Fruit fly (Drosophila melanogaster): Measurements from ENCODE around the gene CG14974.

- no peak for TF ChIP-seq CG17912 (GFP tag; optimal IDR thresholded peaks at IDR 0.05)
- TF ChIP-seq C15 (GFP tag; IDR thresholded peaks at IDR 0.05), result no peak
- TF ChIP-seq CG30020 (tag; optimal IDR thresholded peaks at IDR 0.05), result no peak
- no peak for TF ChIP-seq Vsx1 (GFP tag; optimal IDR thresholded peaks at IDR 0.05)
- no peak for TF ChIP-seq cato (GFP tag; optimal IDR thresholded peaks at IDR 0.05; ENCODE audit: borderline replicate concordance)
- TF ChIP-seq MESR4 (GFP tag; optimal IDR thresholded peaks at IDR 0.05), result no peak
- no peak for TF ChIP-seq psq (GFP tag; optimal IDR thresholded peaks at IDR 0.05)
- no peak for TF ChIP-seq CG6791 (GFP tag; IDR thresholded peaks at IDR 0.05; ENCODE audit: partially characterized antibody)
Observed at dm6 chr3L:3620932-3621331, at the start of gene CG14974.

Measured in whole organism, embryonic.